Worm (Caenorhabditis elegans): ENCODE measurements around the gene F57B9.8.
"Not testable (repeated sequence)": the region's sequence is repeated elsewhere in the genome, so short reads cannot be mapped to it uniquely, and the experiment has no call there.

Gene F57B9.8

ce11 chrIII:6935269-6936017, at the start of gene F57B9.8, which contains the start of gene coq-2:
Gene F57B9.8, minus strand, starts transcription at chrIII:6935319.
Gene coq-2, plus strand, starts transcription at chrIII:6935967.
- TF ChIP-seq ceh-28 (tag; optimal IDR thresholded peaks at IDR 0.05) (no peak), nhr-28 (tag; optimal IDR thresholded peaks at IDR 0.05) (no peak), elt-2 (tag; optimal IDR thresholded peaks at IDR 0.05) (no peak), ztf-4 (tag; optimal IDR thresholded peaks at IDR 0.05) (no peak), aly-2 (tag; optimal IDR thresholded peaks at IDR 0.05) (no peak), fos-1 (tag; optimal IDR thresholded peaks at IDR 0.05) (no peak), pqm-1 (tag; optimal IDR thresholded peaks at IDR 0.05) (no peak), jun-1 (tag; optimal IDR thresholded peaks at IDR 0.05) (no peak), unc-39 (tag; optimal IDR thresholded peaks at IDR 0.05) (no peak), egl-5 (tag; optimal IDR thresholded peaks at IDR 0.05) (no peak), lsy-12 (tag; optimal IDR thresholded peaks at IDR 0.05) (no peak), nhr-77 (tag; optimal IDR thresholded peaks at IDR 0.05) (no peak)

ce11 chrIII:6981989-6982553, 47.0 kb upstream of the F57B9.8 start, which contains the start of gene F31E3.6:
Gene F31E3.6, plus strand, starts transcription at chrIII:6982081.
- TF ChIP-seq R02D3.7, elt-2, mml-1 (tag; optimal IDR thresholded peaks at IDR 0.05): not testable (repeated sequence)

- TF ChIP-seq ama-1 (optimal IDR thresholded peaks at IDR 0.05) (no peak), nhr-12 (tag; optimal IDR thresholded peaks at IDR 0.05) (no peak), nhr-237 (tag; optimal IDR thresholded peaks at IDR 0.05) (no peak), nhr-67 (tag; optimal IDR thresholded peaks at IDR 0.05) (no peak), nhr-11 (tag; optimal IDR thresholded peaks at IDR 0.05) (no peak), fkh-2 (tag; optimal IDR thresholded peaks at IDR 0.05) (no peak), elt-1 (tag; optimal IDR thresholded peaks at IDR 0.05) (no peak), egl-5 (tag; optimal IDR thresholded peaks at IDR 0.05) (no peak), nhr-25 (tag; optimal IDR thresholded peaks at IDR 0.05) (no peak), zag-1 (tag; optimal IDR thresholded peaks at IDR 0.05) (no peak), nhr-28 (tag; optimal IDR thresholded peaks at IDR 0.05) (no peak), lin-15B (tag; optimal IDR thresholded peaks at IDR 0.05) (no peak), eor-1 (tag; optimal IDR thresholded peaks at IDR 0.05) (no peak)
These were observed 44.5 kb upstream of the F57B9.8 start, which contains the start of gene ceh-20 for ce11 chrIII:6979584-6979983. Gene ceh-20, plus strand, starts transcription at chrIII:6979884.

ce11 chrIII:6978875-6979274, 43.8 kb upstream of the F57B9.8 start:
- TF ChIP-seq unc-39 (tag; optimal IDR thresholded peaks at IDR 0.05) (no peak), nhr-25 (tag; optimal IDR thresholded peaks at IDR 0.05) (peak; percentile 95), nhr-237 (tag; optimal IDR thresholded peaks at IDR 0.05) (no peak), elt-1 (tag; optimal IDR thresholded peaks at IDR 0.05) (peak; percentile 31), pqm-1 (tag; optimal IDR thresholded peaks at IDR 0.05) (no peak), egl-27 (tag; optimal IDR thresholded peaks at IDR 0.05) (no peak), lin-15B (tag; optimal IDR thresholded peaks at IDR 0.05) (peak; percentile 57), snpc-4 (tag; optimal IDR thresholded peaks at IDR 0.05) (no peak), R02D3.7 (tag; optimal IDR thresholded peaks at IDR 0.05) (peak; percentile 38), nhr-43 (tag; optimal IDR thresholded peaks at IDR 0.05; ENCODE audit: poor library complexity, severe bottlenecking) (peak; percentile 44), nhr-23 (tag; optimal IDR thresholded peaks at IDR 0.05) (peak; percentile 78), ceh-16 (tag; optimal IDR thresholded peaks at IDR 0.05) (no peak), ztf-4 (tag; optimal IDR thresholded peaks at IDR 0.05) (no peak), ama-1 (optimal IDR thresholded peaks at IDR 0.05) (peak; percentile 48), nhr-12 (tag; optimal IDR thresholded peaks at IDR 0.05) (no peak), lin-39 (tag; optimal IDR thresholded peaks at IDR 0.05) (peak; percentile 88), hmg-11 (tag; optimal IDR thresholded peaks at IDR 0.05) (peak; percentile 55), ceh-28 (tag; optimal IDR thresholded peaks at IDR 0.05) (peak; percentile 42), mdl-1 (tag; optimal IDR thresholded peaks at IDR 0.05) (no peak), sea-2 (GFP tag; optimal IDR thresholded peaks at IDR 0.05) (no peak), mml-1 (tag; optimal IDR thresholded peaks at IDR 0.05) (no peak), fkh-10 (GFP tag; optimal IDR thresholded peaks at IDR 0.05) (no peak), zag-1 (tag; optimal IDR thresholded peaks at IDR 0.05) (no peak), eor-1 (tag; optimal IDR thresholded peaks at IDR 0.05) (no peak), nhr-77 (tag; optimal IDR thresholded peaks at IDR 0.05) (no peak), ceh-9 (tag; optimal IDR thresholded peaks at IDR 0.05) (no peak), nhr-11 (tag; optimal IDR thresholded peaks at IDR 0.05) (peak; percentile 2), skn-1 (tag; optimal IDR thresholded peaks at IDR 0.05) (no peak), ceh-82 (tag; optimal IDR thresholded peaks at IDR 0.05) (no peak), nhr-28 (tag; optimal IDR thresholded peaks at IDR 0.05) (no peak), elt-2 (tag; optimal IDR thresholded peaks at IDR 0.05) (no peak), nfya-1 (tag; optimal IDR thresholded peaks at IDR 0.05; ENCODE audit: insufficient read depth) (peak; percentile 79), tbx-2 (tag; optimal IDR thresholded peaks at IDR 0.05) (peak; percentile 5), jun-1 (tag; optimal IDR thresholded peaks at IDR 0.05) (no peak), unc-62 (GFP tag; optimal IDR thresholded peaks at IDR 0.05) (peak; percentile 100), egl-5 (tag; optimal IDR thresholded peaks at IDR 0.05) (peak; percentile 1)
